Fruit fly (Drosophila melanogaster) Kc167 (cell line): ENCODE results near the gene CG2061.

Experiments used
- Myc ChIP-seq: fragments of >200 bp; optimal IDR thresholded peaks from 2 replicates; lab custom pipeline; 2017; ENCODE audit warnings: missing external identifiers
- Sin3A ChIP-seq: fragments of >200 bp; optimal IDR thresholded peaks from 2 replicates; lab custom pipeline; 2018; ENCODE audit warnings: missing external identifiers
- h ChIP-seq: fragments of >200 bp; optimal IDR thresholded peaks from 3 replicates; lab custom pipeline; 2018; ENCODE audit warnings: missing external identifiers
- insv ChIP-seq: fragments of >200 bp; optimal IDR thresholded peaks from 3 replicates; lab custom pipeline; 2018; ENCODE audit warnings: missing external identifiers
- psq ChIP-seq: fragments of >200 bp; optimal IDR thresholded peaks from 2 replicates; lab custom pipeline; 2017; ENCODE audit warnings: missing external identifiers
- ttk ChIP-seq: sonication (Bioruptor generic); optimal IDR thresholded peaks from 2 replicates; lab custom pipeline; 2017; ENCODE audit warnings: missing external identifiers

The CG2061 gene

DNA sequence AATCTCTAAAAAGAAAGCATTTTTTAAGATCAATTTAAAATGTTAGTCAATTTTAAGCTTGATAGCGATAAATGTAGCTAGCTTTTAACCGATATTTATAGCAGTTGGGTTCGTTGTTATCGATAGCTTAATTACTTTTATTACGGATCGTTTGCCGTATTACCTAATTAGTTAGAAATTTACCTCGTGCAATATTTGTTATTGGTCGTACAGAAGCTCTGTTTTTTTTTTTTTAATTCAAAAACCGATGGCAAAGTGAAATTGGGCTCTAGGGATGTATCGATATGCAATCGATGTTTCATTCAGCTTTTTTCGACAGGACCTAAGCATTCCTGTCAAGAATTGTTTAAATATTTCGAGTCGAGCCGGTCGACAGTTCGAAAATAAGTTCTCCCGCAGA lies at the start of gene CG2061:
TSS of gene CG2061 (plus strand) at position 292 of the 400 bp plus-strand sequence.
- TF ChIP-seq insv (no peak), psq (lab: Kevin White, UChicago) (no peak), ttk (lab: Kevin White, UChicago) (no peak), h (lab: Kevin White, UChicago) (no peak), Sin3A (lab: Kevin White, UChicago) (no peak), Myc (lab: Kevin White, UChicago) (no peak)

DNA sequence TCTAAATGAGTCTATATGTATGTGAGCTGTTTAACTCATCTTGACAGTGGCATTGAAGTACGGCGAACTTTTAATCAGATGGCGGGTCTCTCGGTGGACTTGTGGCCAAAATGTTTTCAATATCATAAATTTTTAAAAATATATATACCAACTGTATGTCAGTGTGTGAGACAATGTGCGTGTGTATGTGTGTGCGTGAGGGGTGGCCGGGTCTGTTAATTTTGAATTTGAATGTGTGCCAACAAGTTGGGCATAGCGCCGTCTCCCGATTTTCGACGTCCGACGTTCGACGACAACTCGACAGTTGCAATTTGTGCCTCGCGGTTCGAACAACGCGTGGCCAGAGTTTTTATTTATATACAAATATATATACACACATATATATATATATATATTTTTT lies 47.8 kb upstream of the CG2061 start, which contains the start of gene SmydA-4:
TSS of gene SmydA-4 (plus strand) at position 301 of the 400 bp plus-strand sequence.
- TF ChIP-seq Myc (lab: Kevin White, UChicago) (no peak), Sin3A (lab: Kevin White, UChicago) (no peak), psq (lab: Kevin White, UChicago) (no peak), h (lab: Kevin White, UChicago) (no peak), ttk (lab: Kevin White, UChicago) (no peak), insv (no peak)

DNA sequence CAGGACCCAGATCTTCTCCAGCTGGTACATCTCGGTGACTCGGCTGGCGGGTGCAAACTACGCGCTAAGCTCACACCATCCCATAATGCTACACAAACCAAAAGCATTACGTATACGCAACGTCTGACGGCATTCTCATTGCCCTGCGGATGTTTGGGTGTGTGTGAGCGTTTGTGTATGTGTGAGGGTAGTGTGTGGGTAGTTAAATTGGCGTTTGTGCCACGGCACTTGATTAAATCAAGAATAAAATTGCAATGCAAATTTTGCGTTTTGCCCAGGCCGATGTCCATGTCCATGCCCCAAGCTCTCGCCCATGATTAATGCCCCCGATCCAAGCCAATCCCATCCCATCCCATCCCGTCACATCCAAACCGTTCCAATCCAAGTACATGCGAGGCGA lies 38.8 kb upstream of the CG2061 start, which contains the start of gene CG1552:
TSS of gene CG1552 (minus strand) at position 101 of the 400 bp plus-strand sequence.
- TF ChIP-seq Myc (lab: Kevin White, UChicago) (no peak), ttk (lab: Kevin White, UChicago) (no peak), h (lab: Kevin White, UChicago) (no peak)

DNA sequence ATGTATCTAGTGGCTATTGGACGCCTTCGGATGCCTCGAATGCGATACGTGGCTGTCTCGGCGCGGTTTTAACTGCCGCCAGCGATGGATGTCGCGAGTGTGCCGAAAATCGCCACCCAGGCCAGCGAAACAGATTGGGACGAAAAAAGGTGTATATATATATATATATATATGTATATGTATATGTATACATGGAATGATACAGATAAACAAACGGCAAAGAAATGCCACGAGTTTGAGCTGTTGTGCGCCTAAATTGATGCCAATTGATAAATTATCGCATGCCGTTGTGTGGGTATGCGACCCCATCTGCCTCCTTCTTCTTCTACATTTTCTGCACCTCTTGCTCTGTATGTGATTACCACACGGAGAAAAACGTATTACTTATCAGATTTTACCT lies 32.8 kb upstream of the CG2061 start, which contains the start of gene CG1545:
TSS of gene CG1545 (minus strand) at position 101 of the 400 bp plus-strand sequence.
- TF ChIP-seq psq (lab: Kevin White, UChicago) (no peak), Myc (lab: Kevin White, UChicago) (no peak), Sin3A (lab: Kevin White, UChicago) (no peak), insv (no peak), ttk (lab: Kevin White, UChicago) (no peak), h (lab: Kevin White, UChicago) (no peak)

dm6 chrX:11063070-11063469 lies 29.2 kb upstream of the CG2061 start, which contains the start of gene CG1537:
Gene CG1537, minus strand, starts transcription at chrX:11063170.
- TF ChIP-seq Sin3A (lab: Kevin White, UChicago) (no peak), Myc (lab: Kevin White, UChicago) (no peak), psq (lab: Kevin White, UChicago) (no peak), insv (no peak), h (lab: Kevin White, UChicago) (no peak), ttk (lab: Kevin White, UChicago) (no peak)

- TF ChIP-seq Myc (lab: Kevin White, UChicago), result no peak
- TF ChIP-seq Sin3A (lab: Kevin White, UChicago), result no peak
- no peak for TF ChIP-seq h (lab: Kevin White, UChicago)
- TF ChIP-seq insv, result no peak
- TF ChIP-seq psq (lab: Kevin White, UChicago), result no peak
- no peak for TF ChIP-seq ttk (lab: Kevin White, UChicago)
Observed at dm6 chrX:11066252-11066651, 26.0 kb upstream of the CG2061 start, which contains the start of gene CG15203. Gene CG15203, plus strand, starts transcription at chrX:11066552.

DNA sequence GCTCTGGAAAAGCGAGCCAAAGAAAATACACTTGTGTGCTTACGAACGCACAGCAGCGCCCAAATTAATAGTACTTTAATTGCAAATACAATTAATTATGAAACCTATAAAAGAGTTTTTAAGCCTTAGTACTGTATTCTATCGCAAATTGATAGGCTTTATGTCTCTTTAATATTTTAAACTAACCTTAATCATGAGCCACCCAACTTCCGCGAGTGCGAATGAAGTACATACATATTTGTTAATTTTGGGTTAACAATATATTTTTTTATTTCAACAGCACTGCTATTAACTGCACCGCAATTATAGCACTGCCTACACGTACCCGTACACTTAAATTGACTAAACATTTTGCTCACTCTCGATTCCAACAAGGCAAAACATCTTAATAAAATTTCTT lies 11.1 kb upstream of the CG2061 start:
- TF ChIP-seq Myc (lab: Kevin White, UChicago), result no peak
- TF ChIP-seq Sin3A (lab: Kevin White, UChicago), result no peak
- TF ChIP-seq insv, result no peak
- no peak for TF ChIP-seq h (lab: Kevin White, UChicago)
- no peak for TF ChIP-seq ttk (lab: Kevin White, UChicago)
- no peak for TF ChIP-seq psq (lab: Kevin White, UChicago)

- TF ChIP-seq ttk (lab: Kevin White, UChicago) (no peak), h (lab: Kevin White, UChicago) (peak; percentile 86), psq (lab: Kevin White, UChicago) (no peak), insv (no peak), Myc (lab: Kevin White, UChicago) (no peak), Sin3A (lab: Kevin White, UChicago) (no peak)
Observed at dm6 chrX:11081834-11082233, 10.5 kb upstream of the CG2061 start.

DNA sequence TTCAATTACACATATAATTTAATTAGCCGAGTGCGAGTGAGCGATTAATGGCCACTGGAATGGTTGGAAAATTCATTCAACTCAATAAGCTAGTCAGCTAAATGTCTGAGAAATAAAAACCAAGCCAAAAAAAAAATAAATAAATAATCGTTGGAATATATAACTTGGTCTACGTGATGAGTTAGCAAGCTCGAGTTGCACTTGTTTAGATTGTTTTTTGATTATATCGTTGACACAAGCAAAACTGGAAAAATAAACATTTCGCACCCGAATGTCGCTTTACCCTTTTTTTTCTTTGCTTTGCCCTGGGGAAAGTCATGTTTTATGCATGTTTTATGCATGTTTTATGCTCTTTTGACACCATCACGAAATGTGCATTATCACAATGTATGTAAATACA lies 9.3 kb upstream of the CG2061 start:
- TF ChIP-seq psq (lab: Kevin White, UChicago), result no peak
- no peak for TF ChIP-seq ttk (lab: Kevin White, UChicago)
- no peak for TF ChIP-seq h (lab: Kevin White, UChicago)
- TF ChIP-seq Sin3A (lab: Kevin White, UChicago), result no peak
- no peak for TF ChIP-seq Myc (lab: Kevin White, UChicago)
- TF ChIP-seq insv, result no peak

dm6 chrX:11086250-11086649 lies 6.0 kb upstream of the CG2061 start, which contains the start of gene sev:
Gene sev, minus strand, starts transcription at chrX:11086299.
- TF ChIP-seq h (lab: Kevin White, UChicago), result no peak
- no peak for TF ChIP-seq insv

- TF ChIP-seq Myc (lab: Kevin White, UChicago) (no peak), psq (lab: Kevin White, UChicago) (no peak), insv (no peak)
Observed at dm6 chrX:11087384-11087783, 4.9 kb upstream of the CG2061 start.

DNA sequence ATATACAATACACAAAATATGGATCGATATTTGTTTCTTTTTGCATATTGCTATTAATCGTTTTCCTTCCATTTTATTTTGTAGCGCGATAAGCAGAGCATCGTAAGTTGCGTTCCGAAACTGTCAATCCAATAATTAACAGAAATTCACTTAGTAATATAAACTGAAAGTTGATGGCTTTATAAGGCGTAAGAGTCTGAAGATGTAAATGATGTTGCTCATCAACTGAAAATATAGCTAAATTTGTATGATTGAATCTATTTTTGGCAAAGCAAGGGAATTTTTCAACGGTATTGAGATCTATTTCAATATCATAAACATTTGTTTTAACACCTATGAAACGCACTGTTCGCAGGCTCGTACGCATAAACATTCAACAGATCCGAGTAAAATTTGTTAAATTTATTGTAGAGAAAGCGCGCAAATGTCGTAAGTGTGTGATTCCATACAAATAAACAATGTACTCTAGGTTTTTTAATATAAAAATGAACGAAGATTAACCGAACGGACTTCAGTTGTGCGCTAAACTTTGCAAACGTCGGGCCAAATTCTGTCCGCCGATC lies 3.4 kb upstream of the CG2061 start, which contains the start of gene Vago:
TSS of gene Vago (plus strand) at position 513 of the 563 bp plus-strand sequence.
- TF ChIP-seq ttk (lab: Kevin White, UChicago), result no peak
- TF ChIP-seq insv, result no peak
- TF ChIP-seq psq (lab: Kevin White, UChicago), result no peak
- TF ChIP-seq Sin3A (lab: Kevin White, UChicago), result no peak
- no peak for TF ChIP-seq h (lab: Kevin White, UChicago)
- no peak for TF ChIP-seq Myc (lab: Kevin White, UChicago)
